Worm (Caenorhabditis elegans): ENCODE measurements around the gene hex-3.
A peak's percentile ranks its signal among the peaks of the same experiment; 100 is the strongest.

Gene hex-3

ce11 chrIII:10844873-10845272 lies 4.1 kb upstream of the hex-3 start, which contains the start of gene pde-12 (continued):
- TF ChIP-seq C08G9.2 (tag; optimal IDR thresholded peaks at IDR 0.05) (no peak), rnt-1 (tag; optimal IDR thresholded peaks at IDR 0.05) (no peak), gmeb-2 (tag; optimal IDR thresholded peaks at IDR 0.05) (no peak), pqm-1 (tag; optimal IDR thresholded peaks at IDR 0.05) (no peak), nfya-1 (tag; optimal IDR thresholded peaks at IDR 0.05) (peak; percentile 79), Y22D7AL.16 (tag; optimal IDR thresholded peaks at IDR 0.05) (no peak), sox-4 (tag; optimal IDR thresholded peaks at IDR 0.05) (no peak), madf-2 (tag; optimal IDR thresholded peaks at IDR 0.05) (no peak), elt-2 (tag; optimal IDR thresholded peaks at IDR 0.05) (peak; percentile 33), F13H6.1 (tag; optimal IDR thresholded peaks at IDR 0.05) (no peak), tbx-7 (tag; optimal IDR thresholded peaks at IDR 0.05) (no peak), pros-1 (tag; optimal IDR thresholded peaks at IDR 0.05) (no peak), fkh-10 (GFP tag; optimal IDR thresholded peaks at IDR 0.05) (no peak), pax-1 (tag; optimal IDR thresholded peaks at IDR 0.05) (no peak), syd-9 (tag; optimal IDR thresholded peaks at IDR 0.05) (no peak), sdc-2 (tag; optimal IDR thresholded peaks at IDR 0.05) (no peak), ceh-45 (GFP tag; IDR thresholded peaks at IDR 0.05) (no peak), nhr-232 (tag; optimal IDR thresholded peaks at IDR 0.05) (no peak), ceh-31 (tag; optimal IDR thresholded peaks at IDR 0.05) (peak; percentile 22), hlh-8 (tag; optimal IDR thresholded peaks at IDR 0.05) (no peak), pag-3 (tag; optimal IDR thresholded peaks at IDR 0.05; ENCODE audit: borderline replicate concordance) (no peak), zip-5 (tag; optimal IDR thresholded peaks at IDR 0.05) (no peak), hlh-13 (GFP tag; optimal IDR thresholded peaks at IDR 0.05) (no peak), lim-6 (tag; optimal IDR thresholded peaks at IDR 0.05) (no peak), ceh-34 (tag; optimal IDR thresholded peaks at IDR 0.05) (no peak), odd-2 (tag; optimal IDR thresholded peaks at IDR 0.05) (no peak), hlh-30 (tag; optimal IDR thresholded peaks at IDR 0.05; ENCODE audit: insufficient read depth) (no peak), ceh-2 (tag; optimal IDR thresholded peaks at IDR 0.05) (no peak), K02D7.2 (tag; optimal IDR thresholded peaks at IDR 0.05) (no peak), ztf-16 (tag; optimal IDR thresholded peaks at IDR 0.05) (peak; percentile 44), elt-4 (tag; optimal IDR thresholded peaks at IDR 0.05) (no peak), ceh-24 (tag; optimal IDR thresholded peaks at IDR 0.05) (no peak), unc-55 (GFP tag; optimal IDR thresholded peaks at IDR 0.05) (no peak), ama-1 (optimal IDR thresholded peaks at IDR 0.05) (no peak), C38D4.7 (GFP tag; optimal IDR thresholded peaks at IDR 0.05) (no peak), ceh-22 (tag; optimal IDR thresholded peaks at IDR 0.05) (no peak)

ce11 chrIII:10855398-10855880 lies 6.4 kb downstream of the hex-3 start, which contains the start of gene Y39A1C.1:
TSS of gene Y39A1C.1 (plus strand) at chrIII:10855448.
- no peak for TF ChIP-seq hlh-6 (tag; optimal IDR thresholded peaks at IDR 0.05)
- peak; percentile 29 for TF ChIP-seq tbx-2 (tag; optimal IDR thresholded peaks at IDR 0.05)
- peak; percentile 6 for TF ChIP-seq unc-55 (GFP tag; optimal IDR thresholded peaks at IDR 0.05)
- TF ChIP-seq nfya-1 (tag; optimal IDR thresholded peaks at IDR 0.05) = peak; percentile 37
- peak; percentile 61 for TF ChIP-seq ceh-31 (tag; optimal IDR thresholded peaks at IDR 0.05)
- no peak for TF ChIP-seq ceh-6 (GFP tag; optimal IDR thresholded peaks at IDR 0.05)
- peak; percentile 2 for TF ChIP-seq C08G9.2 (tag; optimal IDR thresholded peaks at IDR 0.05)
- no peak for TF ChIP-seq hlh-8 (tag; optimal IDR thresholded peaks at IDR 0.05)
- TF ChIP-seq ceh-22 (tag; optimal IDR thresholded peaks at IDR 0.05) = no peak
- TF ChIP-seq unc-42 (tag; optimal IDR thresholded peaks at IDR 0.05) = peak; percentile 43
- peak; percentile 37 for TF ChIP-seq ceh-19 (GFP tag; optimal IDR thresholded peaks at IDR 0.05)
- TF ChIP-seq ceh-14 (tag; optimal IDR thresholded peaks at IDR 0.05) = peak; percentile 5
- TF ChIP-seq zip-5 (tag; optimal IDR thresholded peaks at IDR 0.05) = no peak
- TF ChIP-seq ceh-18 (tag; optimal IDR thresholded peaks at IDR 0.05) = peak; percentile 38
- TF ChIP-seq dmd-4 (tag; optimal IDR thresholded peaks at IDR 0.05; ENCODE audit: borderline replicate concordance) = no peak
- peak; percentile 11 for TF ChIP-seq ref-2 (tag; optimal IDR thresholded peaks at IDR 0.05)
- peak; percentile 12 for TF ChIP-seq mec-3 (tag; optimal IDR thresholded peaks at IDR 0.05; ENCODE audit: borderline replicate concordance)
- TF ChIP-seq ceh-34 (tag; optimal IDR thresholded peaks at IDR 0.05) = peak; percentile 28

All from whole organism, late embryonic.